Worm (Caenorhabditis elegans) whole organism, L4/young adult: ENCODE data around the gene pals-25.

ENCODE experiments used
- dao-5 ChIP-seq: sonication (generic microtip); optimal IDR thresholded peaks from 2 replicates; lab custom pipeline; 2016; ENCODE audit warnings: missing genotype, missing genetic modification characterization, moderate library complexity, missing compliant biosample characterization
- him-1 ChIP-seq: sonication (generic microtip); optimal IDR thresholded peaks from 2 replicates; lab custom pipeline; 2016; ENCODE audit warnings: missing genotype, missing genetic modification reagents, missing genetic modification characterization, missing compliant biosample characterization

- no peak for TF ChIP-seq him-1 (tag; lab: Kevin White, UChicago)
- no peak for TF ChIP-seq dao-5 (tag; lab: Kevin White, UChicago)
Observed at ce11 chrIII:145078-145477, 10.8 kb downstream of the pals-25 start, which contains the start of the genes T17A3.12 and fbxb-83.
